Worm (Caenorhabditis elegans) whole organism, L3 larva: ENCODE measurements around the gene dsh-1.

ENCODE experiments used
- aly-2 ChIP-seq: fragments of 150-350 bp; optimal IDR thresholded peaks from 2 replicates; lab custom pipeline; 2014; ENCODE audit warnings: missing biosample characterization, missing genetic modification characterization
- ama-1 ChIP-seq: fragments of 150-350 bp; optimal IDR thresholded peaks from 2 replicates; lab custom pipeline; 2018
- ceh-16 ChIP-seq: sonication (generic microtip); optimal IDR thresholded peaks from 2 replicates; lab custom pipeline; 2017; ENCODE audit warnings: missing biosample characterization, missing genetic modification characterization
- ceh-28 ChIP-seq: fragments of 150-350 bp; optimal IDR thresholded peaks from 2 replicates; lab custom pipeline; 2014; ENCODE audit warnings: missing biosample characterization, missing genetic modification reagents, missing genetic modification characterization
- ceh-9 ChIP-seq: sonication (generic microtip); optimal IDR thresholded peaks from 2 replicates; lab custom pipeline; 2018; ENCODE audit warnings: missing biosample characterization, missing genetic modification characterization
- egl-27 ChIP-seq: sonication (generic microtip); optimal IDR thresholded peaks from 4 replicates; lab custom pipeline; 2017; ENCODE audit warnings: missing biosample characterization, missing genetic modification reagents, missing genetic modification characterization
- egl-5 ChIP-seq: fragments of 150-350 bp; optimal IDR thresholded peaks from 2 replicates; lab custom pipeline; 2017; ENCODE audit warnings: missing biosample characterization, missing genetic modification reagents, missing genetic modification characterization, inconsistent platforms
- elt-1 ChIP-seq: fragments of 150-350 bp; optimal IDR thresholded peaks from 2 replicates; lab custom pipeline; 2014; ENCODE audit warnings: missing biosample characterization, missing genetic modification characterization
- elt-2 ChIP-seq: sonication (generic microtip); optimal IDR thresholded peaks from 2 replicates; lab custom pipeline; 2016; ENCODE audit warnings: missing genetic modification reagents, mild to moderate bottlenecking, missing genetic modification characterization, missing compliant biosample characterization
- elt-3 ChIP-seq, 3 experiments: fragments of 150-350 bp in 1 of 3; sonication (generic microtip) in 2 of 3; optimal IDR thresholded peaks; 2 replicates in 2 of 3; 4 replicates in 1 of 3; lab custom pipeline; 2014 to 2017; ENCODE audit warnings: missing biosample characterization in 3 of 3, missing genetic modification characterization in 3 of 3
- eor-1 ChIP-seq, 2 experiments: fragments of 150-350 bp; optimal IDR thresholded peaks; 2 replicates each; lab custom pipeline; 2014 to 2018; ENCODE audit warnings: missing biosample characterization in 2 of 2, missing genetic modification characterization in 2 of 2
- fkh-10 ChIP-seq: sonication (generic microtip); optimal IDR thresholded peaks from 2 replicates; lab custom pipeline; 2017; ENCODE audit warnings: missing biosample characterization, missing genetic modification reagents, missing genetic modification characterization
- fos-1 ChIP-seq: fragments of 150-350 bp; optimal IDR thresholded peaks from 2 replicates; lab custom pipeline; 2014; ENCODE audit warnings: missing biosample characterization, missing genetic modification characterization
- hmg-11 ChIP-seq: sonication (generic microtip); optimal IDR thresholded peaks from 2 replicates; lab custom pipeline; 2016; ENCODE audit warnings: missing genetic modification characterization, missing compliant biosample characterization
- jun-1 ChIP-seq: fragments of 150-350 bp; optimal IDR thresholded peaks from 2 replicates; lab custom pipeline; 2014; ENCODE audit warnings: missing biosample characterization, missing genetic modification reagents, missing genetic modification characterization
- lin-15B ChIP-seq: fragments of 150-350 bp; optimal IDR thresholded peaks from 2 replicates; lab custom pipeline; 2014; ENCODE audit warnings: missing biosample characterization, missing genetic modification characterization
- lin-39 ChIP-seq: fragments of 150-350 bp; optimal IDR thresholded peaks from 2 replicates; lab custom pipeline; 2018; ENCODE audit warnings: missing biosample characterization, missing genetic modification reagents, missing genetic modification characterization
- lsy-12 ChIP-seq: sonication (generic microtip); optimal IDR thresholded peaks from 2 replicates; lab custom pipeline; 2016; ENCODE audit warnings: mild to moderate bottlenecking, missing genetic modification characterization, missing compliant biosample characterization
- nfya-1 ChIP-seq: sonication (generic microtip); optimal IDR thresholded peaks from 2 replicates; lab custom pipeline; 2017; ENCODE audit warnings: missing genetic modification characterization, mild to moderate bottlenecking, missing compliant biosample characterization, antibody characterized with exemption, moderate library complexity; ENCODE audit not compliant: insufficient read depth
- nhr-12 ChIP-seq: fragments of 150-350 bp; optimal IDR thresholded peaks from 2 replicates; lab custom pipeline; 2014; ENCODE audit warnings: missing biosample characterization, missing genetic modification characterization
- nhr-28 ChIP-seq: fragments of 150-350 bp; optimal IDR thresholded peaks from 2 replicates; lab custom pipeline; 2014; ENCODE audit warnings: missing biosample characterization, missing genetic modification characterization
- pha-4 ChIP-seq: fragments of 150-350 bp; optimal IDR thresholded peaks from 2 replicates; lab custom pipeline; 2014; ENCODE audit warnings: missing biosample characterization, missing genetic modification reagents, missing genetic modification characterization
- pqm-1 ChIP-seq: fragments of 150-350 bp; optimal IDR thresholded peaks from 2 replicates; lab custom pipeline; 2017; ENCODE audit warnings: missing biosample characterization, missing genetic modification characterization, inconsistent platforms
- sea-2 ChIP-seq: fragments of 150-350 bp; sonication (generic microtip); optimal IDR thresholded peaks from 4 replicates; lab custom pipeline; 2014; ENCODE audit warnings: missing biosample characterization, missing genetic modification reagents, missing genetic modification characterization
- skn-1 ChIP-seq: fragments of 150-350 bp; optimal IDR thresholded peaks from 2 replicates; lab custom pipeline; 2014; ENCODE audit warnings: missing biosample characterization, missing genetic modification characterization
- tbx-2 ChIP-seq: sonication (generic microtip); optimal IDR thresholded peaks from 2 replicates; lab custom pipeline; 2016; ENCODE audit warnings: mild to moderate bottlenecking, missing genetic modification characterization, missing compliant biosample characterization
- zag-1 ChIP-seq: fragments of 150-350 bp; optimal IDR thresholded peaks from 2 replicates; lab custom pipeline; 2014; ENCODE audit warnings: missing biosample characterization, missing genetic modification characterization
- ztf-11 ChIP-seq: fragments of 150-350 bp; optimal IDR thresholded peaks from 2 replicates; lab custom pipeline; 2014; ENCODE audit warnings: missing biosample characterization, missing genetic modification characterization
- ztf-4 ChIP-seq: fragments of 150-350 bp; optimal IDR thresholded peaks from 2 replicates; lab custom pipeline; 2014; ENCODE audit warnings: missing biosample characterization, missing genetic modification characterization

Gene dsh-1

DNA sequence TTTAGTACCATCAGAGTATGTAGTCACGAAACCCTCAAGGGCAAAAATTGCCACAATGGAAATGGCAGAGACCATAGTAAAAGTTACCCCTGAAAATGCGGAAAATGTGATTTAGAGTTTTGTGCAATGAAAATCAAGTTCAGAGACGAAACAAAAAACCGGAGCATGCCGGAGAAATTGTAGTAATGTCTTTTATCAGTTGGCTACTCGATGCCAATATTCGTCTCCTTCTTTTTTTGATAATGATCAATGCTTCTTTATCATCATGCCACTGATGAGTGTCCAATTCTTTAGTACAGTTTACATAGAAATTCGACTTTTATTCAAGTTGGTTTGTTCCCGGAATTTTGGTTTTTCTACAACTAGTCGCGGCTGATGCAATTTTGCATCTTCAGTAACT lies 10.6 kb upstream of the dsh-1 start, which contains the start of gene pho-1:
TSS of gene pho-1 (minus strand) at position 89 of the 400 bp plus-strand sequence.
- TF ChIP-seq ceh-9 (tag; lab: Kevin White, UChicago), result no peak
- peak; percentile 49 for TF ChIP-seq pqm-1 (tag; lab: Kevin White, UChicago)
- TF ChIP-seq elt-2 (tag; lab: Kevin White, UChicago), result peak; percentile 85

DNA sequence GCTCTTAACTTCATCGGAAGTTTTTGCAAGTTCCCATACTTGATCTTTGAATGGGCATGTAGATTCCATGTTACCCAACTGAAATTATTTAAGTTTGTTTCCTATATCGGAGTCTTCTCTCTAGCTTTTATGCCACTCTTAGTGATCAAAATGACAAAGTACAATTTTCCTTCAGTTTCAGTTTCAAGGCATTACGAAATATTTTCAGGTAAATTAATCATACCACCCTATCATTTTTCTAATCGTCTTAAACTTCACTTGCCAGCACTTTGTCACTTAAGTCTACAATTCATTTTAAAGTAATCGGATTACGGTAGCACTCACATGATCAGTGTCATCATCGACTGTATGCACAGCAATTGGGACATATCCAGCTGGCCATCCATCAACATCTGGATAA lies 9.5 kb upstream of the dsh-1 start:
- TF ChIP-seq elt-1, result no peak
- TF ChIP-seq nfya-1, result no peak
- no peak for TF ChIP-seq ztf-4 (tag; lab: Kevin White, UChicago)
- peak; percentile 57 for TF ChIP-seq pqm-1 (tag; lab: Kevin White, UChicago)
- TF ChIP-seq elt-2 (tag; lab: Kevin White, UChicago), result peak; percentile 84
- TF ChIP-seq ceh-28 (tag; lab: Kevin White, UChicago), result no peak
- no peak for TF ChIP-seq fkh-10
- TF ChIP-seq nhr-12 (tag; lab: Kevin White, UChicago), result no peak
- TF ChIP-seq elt-3 (tag; optimal IDR thresholded peaks at IDR 0.05; lab: Kevin White, UChicago), result no peak
- TF ChIP-seq, all 47 proteins: peak for 2

ce11 chrII:5231111-5231510 lies 5.9 kb upstream of the dsh-1 start, which contains the start of gene EGAP2.1:
TSS of gene EGAP2.1 (plus strand) at chrII:5231411.
- TF ChIP-seq elt-2 (tag; lab: Kevin White, UChicago), result no peak
- no peak for TF ChIP-seq skn-1 (tag; lab: Kevin White, UChicago)
- TF ChIP-seq ceh-16 (tag; lab: Kevin White, UChicago), result no peak
- TF ChIP-seq pha-4, result no peak
- no peak for TF ChIP-seq hmg-11 (tag; lab: Kevin White, UChicago)
- no peak for TF ChIP-seq nfya-1
- no peak for TF ChIP-seq sea-2 (GFP tag; lab: Kevin White, UChicago)
- no peak for TF ChIP-seq elt-3 (tag; optimal IDR thresholded peaks at IDR 0.05; lab: Kevin White, UChicago)
- no peak for TF ChIP-seq egl-5
- TF ChIP-seq nhr-28, result no peak
- TF ChIP-seq fos-1, result no peak
- no peak for TF ChIP-seq ceh-9 (tag; lab: Kevin White, UChicago)
- no peak for TF ChIP-seq fkh-10
- TF ChIP-seq, all 47 proteins: peak for 0

DNA sequence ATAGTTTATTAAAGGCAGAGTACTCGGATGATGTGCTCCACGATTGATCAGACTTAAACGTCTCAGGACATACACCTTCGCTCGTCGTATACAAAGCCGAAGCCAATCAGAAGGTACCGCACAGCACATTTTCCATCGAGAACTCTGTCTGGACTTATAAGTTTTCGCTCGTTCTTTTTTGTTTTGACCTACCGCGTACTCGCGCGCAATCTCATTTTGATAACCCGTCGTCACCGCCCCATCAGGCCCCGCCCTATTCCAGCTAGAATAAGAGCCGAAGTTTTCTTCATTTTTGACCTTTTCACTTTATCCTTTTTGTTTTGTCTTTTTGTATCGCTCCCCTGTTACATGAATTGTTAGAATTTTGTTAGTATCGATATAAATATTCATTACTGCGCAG lies 4.4 kb upstream of the dsh-1 start, which contains the start of gene EGAP2.2:
TSS of gene EGAP2.2 (plus strand) at position 301 of the 400 bp plus-strand sequence.
- no peak for TF ChIP-seq ama-1
- no peak for TF ChIP-seq aly-2

DNA sequence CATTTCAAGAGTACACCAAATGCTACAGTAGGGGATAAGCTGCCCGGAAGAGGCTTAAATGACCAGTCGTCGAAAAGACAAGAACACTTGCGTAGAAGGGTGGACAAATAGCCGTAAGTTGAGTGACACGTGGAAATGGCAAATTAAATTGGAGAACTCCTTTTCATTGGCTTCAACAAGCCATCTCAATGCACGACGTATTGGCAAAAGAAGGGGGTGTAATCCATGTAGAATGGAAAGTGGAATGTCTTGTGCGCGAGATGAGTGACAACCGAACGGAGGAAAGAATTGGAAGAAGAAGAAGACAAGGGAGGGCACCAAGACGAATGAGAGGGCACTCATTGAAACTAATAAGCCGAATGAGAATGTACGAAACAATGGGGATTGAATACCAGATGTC lies 3.5 kb upstream of the dsh-1 start:
- TF ChIP-seq ztf-11 (tag; lab: Kevin White, UChicago), result no peak
- no peak for TF ChIP-seq zag-1
- TF ChIP-seq, all 47 proteins: peak for 0

- peak; percentile 25 for TF ChIP-seq pqm-1 (tag; lab: Kevin White, UChicago)
- no peak for TF ChIP-seq ama-1
- peak; percentile 82 for TF ChIP-seq pha-4
- TF ChIP-seq jun-1 (tag; lab: Kevin White, UChicago), result peak; percentile 11
- TF ChIP-seq eor-1 (tag; optimal IDR thresholded peaks at IDR 0.05; lab: Kevin White, UChicago), result no peak
- peak; percentile 91 for TF ChIP-seq elt-2 (tag; lab: Kevin White, UChicago)
- TF ChIP-seq ceh-28 (tag; lab: Kevin White, UChicago), result peak; percentile 50
- peak; percentile 26 for TF ChIP-seq nfya-1
Observed at ce11 chrII:5227768-5228167, 2.6 kb upstream of the dsh-1 start.

DNA sequence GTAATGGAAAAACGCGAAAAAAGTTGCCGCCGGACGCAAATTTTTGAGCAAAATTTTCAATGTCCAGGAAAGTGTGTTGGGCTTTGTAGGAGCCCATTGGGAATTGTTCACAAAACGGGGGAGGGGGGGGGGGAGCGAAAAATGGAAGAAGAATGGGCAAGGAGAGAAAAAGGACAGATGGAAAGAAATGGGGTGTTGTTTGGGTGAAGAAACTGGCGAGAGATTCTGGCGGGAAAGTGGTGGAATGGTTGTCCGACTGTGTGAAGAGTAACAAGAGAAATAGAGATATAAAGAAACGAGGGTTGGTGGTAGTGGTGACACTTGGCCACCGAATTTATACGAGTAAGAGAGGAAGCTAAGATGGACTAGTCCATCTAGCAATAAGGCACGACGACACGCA lies 1.1 kb upstream of the dsh-1 start:
- TF ChIP-seq nfya-1 (peak; percentile 43), ceh-28 (tag; lab: Kevin White, UChicago) (no peak), lin-39 (tag; lab: Kevin White, UChicago) (peak; percentile 58), egl-5 (peak; percentile 23), pqm-1 (tag; lab: Kevin White, UChicago) (no peak), lsy-12 (tag; lab: Kevin White, UChicago) (no peak), nhr-28 (no peak), ztf-4 (tag; lab: Kevin White, UChicago) (no peak), skn-1 (tag; lab: Kevin White, UChicago) (no peak), egl-27 (no peak), elt-3 (tag; optimal IDR thresholded peaks at IDR 0.05; lab: Kevin White, UChicago) (no peak), tbx-2 (tag; lab: Kevin White, UChicago) (no peak), lin-15B (tag; lab: Kevin White, UChicago) (peak; percentile 59), ama-1 (no peak)
